Worm (Caenorhabditis elegans) whole organism, mixed stage, embryonic: ENCODE data around the gene D2023.4.

Experiments used
- ces-1 ChIP-seq: fragments of 150-350 bp; optimal IDR thresholded peaks from 2 replicates; lab custom pipeline; 2014; ENCODE audit warnings: missing biosample characterization, missing genetic modification reagents, missing genetic modification characterization
- drap-1 ChIP-seq: fragments of 200-800 bp; sonication (Bioruptor generic); optimal IDR thresholded peaks from 3 replicates; lab custom pipeline; 2018; ENCODE audit warnings: mild to moderate bottlenecking, missing genetic modification characterization, missing compliant biosample characterization
- ham-2 ChIP-seq: fragments of 200-800 bp; sonication (Bioruptor generic); optimal IDR thresholded peaks from 2 replicates; lab custom pipeline; 2018; ENCODE audit warnings: mild to moderate bottlenecking, missing genetic modification characterization, missing compliant biosample characterization
- lin-13 ChIP-seq: fragments of 150-350 bp; optimal IDR thresholded peaks from 2 replicates; lab custom pipeline; 2014; ENCODE audit warnings: missing biosample characterization, missing genetic modification characterization
- lsy-2 ChIP-seq: fragments of 150-350 bp; optimal IDR thresholded peaks from 2 replicates; lab custom pipeline; 2014; ENCODE audit warnings: missing biosample characterization, missing genetic modification characterization
- mab-5 ChIP-seq: fragments of 150-350 bp; optimal IDR thresholded peaks from 2 replicates; lab custom pipeline; 2014; ENCODE audit warnings: missing biosample characterization, missing genetic modification characterization
- mep-1 ChIP-seq: fragments of 150-350 bp; optimal IDR thresholded peaks from 2 replicates; lab custom pipeline; 2017; ENCODE audit warnings: missing biosample characterization, missing genetic modification reagents, missing genetic modification characterization, inconsistent platforms
- mls-2 ChIP-seq: sonication (generic microtip); optimal IDR thresholded peaks from 2 replicates; lab custom pipeline; 2016; ENCODE audit warnings: mild to moderate bottlenecking, missing genetic modification characterization, moderate library complexity, missing compliant biosample characterization
- nhr-237 ChIP-seq: fragments of 150-350 bp; optimal IDR thresholded peaks from 2 replicates; lab custom pipeline; 2014; ENCODE audit warnings: missing biosample characterization, missing genetic modification characterization
- nhr-76 ChIP-seq: sonication (generic microtip); optimal IDR thresholded peaks from 2 replicates; lab custom pipeline; 2017; ENCODE audit warnings: missing biosample characterization, missing genetic modification characterization
- snpc-4 ChIP-seq: fragments of 150-350 bp; optimal IDR thresholded peaks from 2 replicates; lab custom pipeline; 2014; ENCODE audit warnings: missing biosample characterization, missing genetic modification characterization
- ztf-11 ChIP-seq: fragments of 150-350 bp; optimal IDR thresholded peaks from 2 replicates; lab custom pipeline; 2014; ENCODE audit warnings: missing biosample characterization, missing genetic modification characterization

DNA sequence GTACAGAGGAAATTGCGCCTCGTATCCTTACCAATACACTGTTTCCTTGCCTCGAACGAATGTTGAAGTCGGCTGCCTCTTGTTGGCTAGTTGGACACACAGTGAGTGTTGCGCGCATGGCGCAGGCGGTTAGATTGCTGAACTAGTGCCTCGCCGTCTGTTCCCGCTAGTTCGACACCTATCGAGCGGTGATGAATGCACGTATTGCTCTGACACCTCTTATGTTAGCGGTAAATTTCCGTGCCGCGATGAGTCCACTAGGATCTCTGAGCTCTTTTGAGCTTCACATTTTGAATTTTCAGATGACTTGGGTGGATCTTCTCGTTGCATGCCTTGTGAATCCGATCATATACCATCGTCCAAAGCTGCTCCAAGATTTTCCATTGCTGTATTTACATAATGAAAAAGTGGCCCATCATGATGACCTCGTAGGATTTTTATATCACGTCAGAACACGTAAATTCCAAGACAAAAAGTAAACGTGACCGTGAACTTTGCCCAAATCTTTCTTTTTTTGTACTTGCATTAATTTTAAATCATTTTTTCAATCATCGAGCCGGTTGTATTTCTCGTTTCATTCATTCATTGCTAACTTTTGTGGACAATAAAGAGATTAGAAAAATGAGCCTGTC is 42.6 kb downstream of the D2023.4 start, which contains the start of gene F55A11.11:
- peak; percentile 28 for TF ChIP-seq lsy-2 (tag; lab: Kevin White, UChicago)
- TF ChIP-seq ces-1 (GFP tag; lab: Kevin White, UChicago), result no peak
- TF ChIP-seq snpc-4, result no peak
- TF ChIP-seq drap-1 (GFP tag; lab: Kevin White, UChicago), result peak; percentile 99
- peak; percentile 41 for TF ChIP-seq nhr-237 (tag; lab: Kevin White, UChicago)
- peak; percentile 98 for TF ChIP-seq mls-2
- peak; percentile 98 for TF ChIP-seq ham-2
- peak; percentile 60 for TF ChIP-seq ztf-11
- TF ChIP-seq mab-5 (tag; lab: Kevin White, UChicago), result no peak
- peak; percentile 83 for TF ChIP-seq lin-13
- TF ChIP-seq nhr-76, result no peak
- peak; percentile 57 for TF ChIP-seq mep-1
